Fruit fly (Drosophila melanogaster) whole organism, embryonic: ENCODE measurements around the gene CG6106.

Source experiments
- Bdp1 ChIP-seq: fragments of 200-800 bp; sonication (Bioruptor generic); optimal IDR thresholded peaks from 3 replicates; lab custom pipeline; 2016; ENCODE audit warnings: missing biosample characterization, missing genetic modification characterization
- Blimp-1 ChIP-seq: fragments of 200-800 bp; sonication (Bioruptor generic); optimal IDR thresholded peaks from 3 replicates; lab custom pipeline; 2018; ENCODE audit warnings: missing biosample characterization, missing genetic modification characterization, mild to moderate bottlenecking, moderate library complexity, missing genetic modification reagents
- CG12299 ChIP-seq: fragments of 200-800 bp; sonication (Bioruptor generic); optimal IDR thresholded peaks from 2 replicates; lab custom pipeline; 2018; ENCODE audit warnings: missing biosample characterization, mild to moderate bottlenecking, missing genetic modification characterization
- CG13894 ChIP-seq: fragments of 200-800 bp; sonication (Bioruptor generic); optimal IDR thresholded peaks from 3 replicates; lab custom pipeline; 2018; ENCODE audit warnings: missing biosample characterization, mild to moderate bottlenecking, missing genetic modification characterization, moderate library complexity
- CG14441 ChIP-seq: fragments of 200-800 bp; sonication (Bioruptor generic); IDR thresholded peaks from 2 replicates; pipeline ENCODE4 v1.3.6; 2022; ENCODE audit warnings: missing biosample characterization, missing genetic modification characterization
- CG15011 ChIP-seq: fragments of 200-800 bp; sonication (Bioruptor generic); optimal IDR thresholded peaks from 3 replicates; lab custom pipeline; 2018; ENCODE audit warnings: missing biosample characterization, mild to moderate bottlenecking, missing genetic modification characterization
- CG15696 ChIP-seq: fragments of 200-800 bp; sonication (Bioruptor generic); optimal IDR thresholded peaks from 2 replicates; lab custom pipeline; 2019; ENCODE audit warnings: missing biosample characterization, mild to moderate bottlenecking, missing genetic modification characterization, moderate library complexity
- CG17912 ChIP-seq: fragments of 200-800 bp; sonication (Bioruptor generic); optimal IDR thresholded peaks from 2 replicates; lab custom pipeline; 2018; ENCODE audit warnings: missing biosample characterization, mild to moderate bottlenecking, missing genetic modification characterization
- CG2199 ChIP-seq: fragments of 200-800 bp; sonication (Bioruptor generic); IDR thresholded peaks from 3 replicates; pipeline ENCODE4 v1.3.6; 2022; ENCODE audit warnings: missing biosample characterization, missing genetic modification characterization
- CG30403 ChIP-seq: fragments of 200-800 bp; sonication (Bioruptor generic); optimal IDR thresholded peaks from 3 replicates; lab custom pipeline; 2016; ENCODE audit warnings: missing biosample characterization, missing genetic modification characterization
- CG31224 ChIP-seq: fragments of 200-800 bp; sonication (Bioruptor generic); IDR thresholded peaks from 2 replicates; pipeline ENCODE4 v1.3.6; 2022; ENCODE audit warnings: missing biosample characterization, missing genetic modification characterization
- CG32772 ChIP-seq: fragments of 200-800 bp; sonication (Bioruptor generic); IDR thresholded peaks from 2 replicates; pipeline ENCODE4 v1.3.6; 2022; ENCODE audit warnings: missing biosample characterization, missing genetic modification characterization
- CG3726 ChIP-seq: fragments of 200-800 bp; sonication (Bioruptor generic); IDR thresholded peaks from 3 replicates; pipeline ENCODE4, ENCODE4 v1.3.6; 2022; ENCODE audit warnings: missing biosample characterization, missing genetic modification characterization
- CG4424 ChIP-seq: fragments of 200-800 bp; sonication (Bioruptor generic); optimal IDR thresholded peaks from 3 replicates; lab custom pipeline; 2016; ENCODE audit warnings: missing biosample characterization, missing genetic modification characterization
- CHES-1-like ChIP-seq: fragments of 200-800 bp; sonication (Bioruptor generic); optimal IDR thresholded peaks from 2 replicates; lab custom pipeline; 2016; ENCODE audit warnings: missing biosample characterization, missing genetic modification characterization
- Dbx ChIP-seq: fragments of 200-800 bp; sonication (Bioruptor generic); IDR thresholded peaks from 3 replicates; pipeline ENCODE4 v1.3.6; 2022; ENCODE audit warnings: missing biosample characterization, missing genetic modification characterization
- E2f1 ChIP-seq: fragments of 200-800 bp; sonication (Bioruptor generic); IDR thresholded peaks from 2 replicates; pipeline ENCODE4 v1.3.6; 2022; ENCODE audit warnings: missing biosample characterization, missing genetic modification characterization
- Eip74EF ChIP-seq, 2 experiments: fragments of 200-800 bp in 1 of 2; fragments of >200 bp in 1 of 2; sonication (Bioruptor generic) in 1 of 2; optimal IDR thresholded peaks; 2 replicates each; lab custom pipeline; 2017 to 2019; ENCODE audit warnings: missing biosample characterization in 2 of 2, missing genetic modification characterization in 2 of 2, mild to moderate bottlenecking in 1 of 2, moderate library complexity in 1 of 2
- HHEX ChIP-seq: fragments of 200-800 bp; sonication (Bioruptor generic); optimal IDR thresholded peaks from 3 replicates; lab custom pipeline; 2017; ENCODE audit warnings: missing biosample characterization, mild to moderate bottlenecking, missing genetic modification characterization, missing genetic modification reagents
- HLH3B ChIP-seq: fragments of 200-800 bp; sonication (Bioruptor generic); IDR thresholded peaks from 2 replicates; pipeline ENCODE4 v1.3.6; 2022; ENCODE audit warnings: missing biosample characterization, missing genetic modification characterization
- Hmx ChIP-seq: fragments of 200-800 bp; sonication (Bioruptor generic); optimal IDR thresholded peaks from 2 replicates; lab custom pipeline; 2016; ENCODE audit warnings: missing biosample characterization, missing genetic modification characterization
- Jarid2 ChIP-seq: fragments of 200-800 bp; sonication (Bioruptor generic); optimal IDR thresholded peaks from 3 replicates; lab custom pipeline; 2017; ENCODE audit warnings: mild to moderate bottlenecking, missing biosample characterization, missing genetic modification reagents, missing genetic modification characterization
- Med ChIP-seq: fragments of 200-800 bp; sonication (Bioruptor generic); peaks from one replicate; lab custom pipeline; 2016; ENCODE audit warnings: missing biosample characterization, missing genetic modification characterization, mild to moderate bottlenecking, inconsistent platforms, moderate library complexity
- NC2β ChIP-seq: fragments of 200-800 bp; sonication (Bioruptor generic); optimal IDR thresholded peaks from 2 replicates; lab custom pipeline; 2016; ENCODE audit warnings: missing biosample characterization, missing genetic modification characterization
- Nf-YB ChIP-seq: fragments of 200-800 bp; sonication (Bioruptor generic); optimal IDR thresholded peaks from 3 replicates; lab custom pipeline; 2019; ENCODE audit warnings: missing biosample characterization, mild to moderate bottlenecking, missing genetic modification characterization, moderate library complexity
- Nf-YC ChIP-seq: fragments of 200-800 bp; optimal IDR thresholded peaks from 3 replicates; lab custom pipeline; 2019; ENCODE audit warnings: missing biosample characterization, mild to moderate bottlenecking, missing genetic modification characterization, moderate library complexity
- Sry-β ChIP-seq: fragments of 200-800 bp; sonication (Bioruptor generic); optimal IDR thresholded peaks from 2 replicates; lab custom pipeline; 2018; ENCODE audit warnings: missing biosample characterization, mild to moderate bottlenecking, missing genetic modification characterization, moderate library complexity
- Stat92E ChIP-seq, 3 experiments: fragments of >200 bp in 2 of 3; fragments of 200-800 bp in 1 of 3; sonication (Bioruptor generic) in 1 of 3; optimal IDR thresholded peaks; 2 replicates each; lab custom pipeline; 2017 to 2019; ENCODE audit warnings: missing biosample characterization in 3 of 3, missing genetic modification characterization in 3 of 3, mild to moderate bottlenecking in 1 of 3, moderate library complexity in 1 of 3
- TFAM ChIP-seq: fragments of 200-800 bp; sonication (Bioruptor generic); optimal IDR thresholded peaks from 2 replicates; lab custom pipeline; 2017; ENCODE audit warnings: missing biosample characterization, missing genetic modification characterization, inconsistent platforms
- ac ChIP-seq: fragments of 200-800 bp; sonication (Bioruptor generic); optimal IDR thresholded peaks from 3 replicates; lab custom pipeline; 2017; ENCODE audit warnings: missing biosample characterization, mild to moderate bottlenecking, missing genetic modification characterization
- ara ChIP-seq: fragments of 200-800 bp; sonication (Bioruptor generic); IDR thresholded peaks from 2 replicates; pipeline ENCODE4 v1.3.6; 2022; ENCODE audit warnings: missing biosample characterization, missing genetic modification characterization
- caup ChIP-seq: fragments of 200-800 bp; sonication (Bioruptor generic); optimal IDR thresholded peaks from 3 replicates; lab custom pipeline; 2017; ENCODE audit warnings: missing biosample characterization, mild to moderate bottlenecking, missing genetic modification characterization, moderate library complexity; ENCODE audit not compliant: severe bottlenecking
- chn ChIP-seq: fragments of 200-800 bp; sonication (Bioruptor generic); optimal IDR thresholded peaks from 2 replicates; lab custom pipeline; 2016; ENCODE audit warnings: missing biosample characterization, missing genetic modification characterization
- ewg ChIP-seq: fragments of 200-800 bp; sonication (Bioruptor generic); optimal IDR thresholded peaks from 3 replicates; lab custom pipeline; 2017; ENCODE audit warnings: mild to moderate bottlenecking, missing biosample characterization, missing genetic modification reagents, missing genetic modification characterization
- exex ChIP-seq: fragments of 200-800 bp; sonication (Bioruptor generic); optimal IDR thresholded peaks from 4 replicates; lab custom pipeline; 2018; ENCODE audit warnings: missing biosample characterization, mild to moderate bottlenecking, missing genetic modification characterization, moderate library complexity
- fu2 ChIP-seq: fragments of 200-800 bp; sonication (Bioruptor generic); optimal IDR thresholded peaks from 2 replicates; lab custom pipeline; 2016; ENCODE audit warnings: missing biosample characterization, missing genetic modification characterization
- grau ChIP-seq: fragments of 200-800 bp; optimal IDR thresholded peaks from 3 replicates; lab custom pipeline; 2019; ENCODE audit warnings: missing biosample characterization, mild to moderate bottlenecking, missing genetic modification characterization, moderate library complexity
- gsb-n ChIP-seq: fragments of 200-800 bp; sonication (Bioruptor generic); optimal IDR thresholded peaks from 3 replicates; lab custom pipeline; 2018; ENCODE audit warnings: missing biosample characterization, mild to moderate bottlenecking, missing genetic modification characterization
- ind ChIP-seq: fragments of 200-800 bp; sonication (Bioruptor generic); optimal IDR thresholded peaks from 3 replicates; lab custom pipeline; 2016; ENCODE audit warnings: missing biosample characterization, missing genetic modification characterization
- inv ChIP-seq: fragments of 200-800 bp; sonication (Bioruptor generic); IDR thresholded peaks from 2 replicates; pipeline ENCODE4 v1.3.6; 2022; ENCODE audit warnings: missing biosample characterization, missing genetic modification characterization; ENCODE audit not compliant: partially characterized antibody
- klu ChIP-seq: fragments of 200-800 bp; sonication (Bioruptor generic); IDR thresholded peaks from 2 replicates; pipeline ENCODE4 v1.3.6; 2022; ENCODE audit warnings: missing biosample characterization, missing genetic modification characterization
- ro ChIP-seq: fragments of 200-800 bp; sonication (Bioruptor generic); IDR thresholded peaks from 2 replicates; pipeline ENCODE4 v1.3.6; 2022; ENCODE audit warnings: missing biosample characterization, missing genetic modification characterization
- sd ChIP-seq: fragments of 200-800 bp; sonication (Bioruptor generic); optimal IDR thresholded peaks from 3 replicates; lab custom pipeline; 2018; ENCODE audit warnings: missing biosample characterization, mild to moderate bottlenecking, missing genetic modification characterization, moderate library complexity
- sens-2 ChIP-seq: fragments of 200-800 bp; sonication (Bioruptor generic); IDR thresholded peaks from 2 replicates; pipeline ENCODE4 v1.3.6; 2022; ENCODE audit warnings: missing biosample characterization, missing genetic modification characterization
- tgo ChIP-seq: fragments of 200-800 bp; sonication (Bioruptor generic); IDR thresholded peaks from 3 replicates; pipeline ENCODE4 v1.3.6; 2022; ENCODE audit warnings: missing biosample characterization, missing genetic modification characterization
- trem ChIP-seq: fragments of 200-800 bp; optimal IDR thresholded peaks from 3 replicates; lab custom pipeline; 2019; ENCODE audit warnings: missing biosample characterization, mild to moderate bottlenecking, missing genetic modification characterization, moderate library complexity
- ttk ChIP-seq: fragments of 200-800 bp; sonication (Bioruptor generic); IDR thresholded peaks from 2 replicates; pipeline ENCODE4 v2.1.2; 2022; ENCODE audit warnings: missing biosample characterization, missing genetic modification characterization
- zfh2 ChIP-seq: fragments of 200-800 bp; sonication (Bioruptor generic); optimal IDR thresholded peaks from 2 replicates; lab custom pipeline; 2016; ENCODE audit warnings: missing biosample characterization, missing genetic modification characterization

Gene CG6106

DNA sequence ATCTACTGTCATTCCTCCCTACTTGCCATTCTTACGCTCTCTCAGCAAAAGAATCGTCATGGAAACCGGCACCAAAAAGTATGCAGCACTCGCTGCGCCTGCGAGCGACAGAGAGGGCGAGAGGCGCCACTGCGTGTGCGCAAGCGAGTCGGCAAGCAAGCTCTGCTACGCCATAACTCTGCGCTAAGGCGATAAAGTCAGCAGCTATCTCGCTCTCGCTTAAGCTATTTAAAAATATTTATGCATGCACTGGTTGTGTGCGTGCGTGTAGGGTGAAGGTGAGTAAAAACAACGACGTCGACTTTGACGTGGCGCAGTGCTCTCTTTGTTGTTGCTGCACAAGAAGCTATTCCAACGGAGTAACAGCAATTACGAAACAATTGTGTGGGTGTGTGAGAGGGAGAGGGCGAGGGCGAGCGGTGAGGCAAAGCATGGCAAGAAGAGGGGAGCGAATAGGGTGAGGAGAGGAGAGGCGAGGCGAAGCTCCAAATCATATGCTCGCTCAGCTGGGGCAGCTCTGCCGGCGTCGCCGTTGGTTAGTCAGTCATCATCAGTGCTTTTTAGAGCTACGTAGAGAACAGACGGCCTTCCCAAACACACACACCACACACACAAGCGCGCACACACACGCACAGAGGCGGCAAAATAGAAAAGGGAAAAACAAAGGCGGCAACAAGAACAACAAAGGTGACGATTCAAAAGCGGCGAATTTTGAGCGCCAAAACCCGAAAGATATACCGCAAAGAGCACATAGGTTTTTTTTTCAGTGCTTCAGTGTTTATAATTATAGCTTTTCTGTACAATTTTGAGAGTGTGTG is 7.6 kb downstream of the CG6106 start, which contains the start of gene CrebB (continued):
- TF ChIP-seq sd (tag; lab: Kevin White, UChicago) (peak; percentile 92), inv (0 out of 2 replicates have a peak, but pooled peaks have one; percentile 28), Jarid2 (no peak), Nf-YC (peak; percentile 81), HLH3B (no peak; the same call in 1 of the 2 replicates), Med (GFP tag; lab: Kevin White, UChicago) (peak; percentile 91), ewg (GFP tag; lab: Kevin White, UChicago) (peak; percentile 32), CG13894 (peak; percentile 13), Dbx (GFP tag; lab: Robert Waterston, UW) (no peak), CG4424 (GFP tag; lab: Kevin White, UChicago) (no peak), Eip74EF (GFP tag; optimal IDR thresholded peaks at IDR 0.05; lab: Kevin White, UChicago) (no peak), klu (peak; percentile 92), CG14441 (GFP tag; lab: Robert Waterston, UW) (peak; percentile 60), Bdp1 (no peak), grau (tag; lab: Kevin White, UChicago) (peak; percentile 15), CG32772 (GFP tag; lab: Robert Waterston, UW) (0 out of 2 replicates have a peak, but pooled peaks have one; percentile 22), trem (no peak), CHES-1-like (no peak), CG31224 (no peak; the same call in 1 of the 2 replicates), CG3726 (GFP tag; lab: Robert Waterston, UW) (0 out of 3 replicates have a peak, but pooled peaks have one; percentile 9), caup (peak; percentile 17), CG15011 (GFP tag; lab: Kevin White, UChicago) (no peak), Sry-β (GFP tag; lab: Kevin White, UChicago) (no peak), sens-2 (no peak), Nf-YB (GFP tag; lab: Kevin White, UChicago) (peak; percentile 24), CG15696 (tag; lab: Kevin White, UChicago) (no peak), CG30403 (GFP tag; lab: Kevin White, UChicago) (no peak), zfh2 (GFP tag; lab: Kevin White, UChicago) (peak; percentile 9), NC2β (GFP tag; lab: Kevin White, UChicago) (no peak), ara (GFP tag; lab: Robert Waterston, UW) (peak; percentile 55), fu2 (GFP tag; lab: Kevin White, UChicago) (peak; percentile 4), Hmx (no peak), E2f1 (GFP tag; lab: Robert Waterston, UW) (peak; percentile 57), ro (no peak), ttk (no peak), tgo (GFP tag; lab: Robert Waterston, UW) (peak; percentile 22; the same call in 1 of the 3 replicates), gsb-n (tag; lab: Kevin White, UChicago) (no peak), chn (GFP tag; lab: Kevin White, UChicago) (no peak), exex (tag; lab: Kevin White, UChicago) (peak; percentile 75), ind (GFP tag; lab: Kevin White, UChicago) (peak; percentile 7), CG17912 (GFP tag; lab: Kevin White, UChicago) (peak; percentile 46), ac (GFP tag; lab: Kevin White, UChicago) (no peak), Blimp-1 (GFP tag; lab: Kevin White, UChicago) (no peak), Stat92E (GFP tag; optimal IDR thresholded peaks at IDR 0.05; lab: Kevin White, UChicago) (no peak), HHEX (GFP tag; lab: Kevin White, UChicago) (peak; percentile 12), TFAM (GFP tag; lab: Kevin White, UChicago) (no peak), CG12299 (tag; lab: Kevin White, UChicago) (no peak), CG2199 (peak; percentile 71; the same call in 1 of the 3 replicates)
